Fruit fly (Drosophila melanogaster) whole organism, embryonic: ENCODE data around the gene CG9150.

Experiments used
- CG10462 ChIP-seq: fragments of 200-800 bp; sonication (Bioruptor generic); optimal IDR thresholded peaks from 2 replicates; lab custom pipeline; 2016; ENCODE audit warnings: missing biosample characterization, missing genetic modification characterization
- CG10565 ChIP-seq: fragments of 200-800 bp; sonication (Bioruptor generic); optimal IDR thresholded peaks from 3 replicates; lab custom pipeline; 2016; ENCODE audit warnings: missing biosample characterization, mild to moderate bottlenecking, missing genetic modification characterization
- CG11093 ChIP-seq: fragments of 200-800 bp; sonication (Bioruptor generic); IDR thresholded peaks from 3 replicates; pipeline ENCODE4 v1.3.6; 2022; ENCODE audit warnings: missing biosample characterization, missing genetic modification characterization
- CG11504 ChIP-seq: fragments of 200-800 bp; sonication (Bioruptor generic); optimal IDR thresholded peaks from 3 replicates; lab custom pipeline; 2019; ENCODE audit warnings: missing biosample characterization, mild to moderate bottlenecking, missing genetic modification characterization, moderate library complexity
- CG14050 ChIP-seq: fragments of 200-800 bp; sonication (Bioruptor generic); IDR thresholded peaks from 3 replicates; pipeline ENCODE4 v1.3.6; 2022; ENCODE audit warnings: missing biosample characterization, missing genetic modification characterization
- CG14965 ChIP-seq: fragments of 200-800 bp; sonication (Bioruptor generic); optimal IDR thresholded peaks from 2 replicates; lab custom pipeline; 2016; ENCODE audit warnings: missing biosample characterization, missing genetic modification characterization, borderline replicate concordance
- CG15479 ChIP-seq: fragments of 200-800 bp; sonication (Bioruptor generic); optimal IDR thresholded peaks from 3 replicates; lab custom pipeline; 2019; ENCODE audit warnings: missing biosample characterization, mild to moderate bottlenecking, missing genetic modification characterization, moderate library complexity
- CG17328 ChIP-seq: fragments of 200-800 bp; sonication (Bioruptor generic); IDR thresholded peaks from 2 replicates; pipeline ENCODE4 v1.3.6; 2022; ENCODE audit warnings: missing biosample characterization, missing genetic modification characterization
- CG17359 ChIP-seq: fragments of 200-800 bp; sonication (Bioruptor generic); optimal IDR thresholded peaks from 3 replicates; lab custom pipeline; 2018; ENCODE audit warnings: missing biosample characterization, mild to moderate bottlenecking, missing genetic modification characterization, moderate library complexity
- CG17385 ChIP-seq: fragments of 200-800 bp; sonication (Bioruptor generic); optimal IDR thresholded peaks from 3 replicates; lab custom pipeline; 2018; ENCODE audit warnings: missing biosample characterization, mild to moderate bottlenecking, missing genetic modification characterization
- CG18599 ChIP-seq: fragments of 200-800 bp; sonication (Bioruptor generic); optimal IDR thresholded peaks from 3 replicates; lab custom pipeline; 2017; ENCODE audit warnings: missing biosample characterization, missing genetic modification characterization, mild to moderate bottlenecking, moderate library complexity, missing genetic modification reagents
- CG18764 ChIP-seq: fragments of 200-800 bp; sonication (Bioruptor generic); optimal IDR thresholded peaks from 3 replicates; lab custom pipeline; 2016; ENCODE audit warnings: missing biosample characterization, missing genetic modification characterization
- CG2129 ChIP-seq: fragments of 200-800 bp; sonication (Bioruptor generic); IDR thresholded peaks from 2 replicates; pipeline ENCODE4 v1.3.6; 2022; ENCODE audit warnings: missing biosample characterization, missing genetic modification characterization; ENCODE audit not compliant: partially characterized antibody
- CG3995 ChIP-seq: fragments of 200-800 bp; sonication (Bioruptor generic); optimal IDR thresholded peaks from 3 replicates; lab custom pipeline; 2016; ENCODE audit warnings: missing biosample characterization, missing genetic modification characterization
- CG4328 ChIP-seq: fragments of 200-800 bp; sonication (Bioruptor generic); optimal IDR thresholded peaks from 3 replicates; lab custom pipeline; 2017; ENCODE audit warnings: missing biosample characterization, missing genetic modification reagents, missing genetic modification characterization
- CG43689 ChIP-seq: fragments of 200-800 bp; sonication (Bioruptor generic); IDR thresholded peaks from 2 replicates; pipeline ENCODE4 v1.3.6; 2022; ENCODE audit warnings: missing biosample characterization, missing genetic modification characterization
- CG4707 ChIP-seq: fragments of 200-800 bp; sonication (Bioruptor generic); optimal IDR thresholded peaks from 2 replicates; lab custom pipeline; 2018; ENCODE audit warnings: missing biosample characterization, mild to moderate bottlenecking, missing genetic modification characterization, moderate library complexity
- CG7745 ChIP-seq: fragments of 200-800 bp; sonication (Bioruptor generic); optimal IDR thresholded peaks from 2 replicates; lab custom pipeline; 2018; ENCODE audit warnings: missing biosample characterization, mild to moderate bottlenecking, missing genetic modification characterization, moderate library complexity
- CG7839 ChIP-seq: fragments of 200-800 bp; sonication (Bioruptor generic); optimal IDR thresholded peaks from 3 replicates; lab custom pipeline; 2018; ENCODE audit warnings: missing biosample characterization, mild to moderate bottlenecking, missing genetic modification characterization, moderate library complexity
- CG8765 ChIP-seq: fragments of 200-800 bp; sonication (Bioruptor generic); IDR thresholded peaks from 2 replicates; pipeline ENCODE4 v1.3.6; 2022; ENCODE audit warnings: missing biosample characterization, missing genetic modification characterization
- CG9727 ChIP-seq: fragments of 200-800 bp; sonication (Bioruptor generic); optimal IDR thresholded peaks from 3 replicates; lab custom pipeline; 2017; ENCODE audit warnings: missing biosample characterization, mild to moderate bottlenecking, missing genetic modification characterization
- D ChIP-seq, 2 experiments: fragments of 200-800 bp in 1 of 2; fragments of >200 bp in 1 of 2; sonication (Bioruptor generic) in 1 of 2; optimal IDR thresholded peaks; 2 replicates in 1 of 2; 3 replicates in 1 of 2; lab custom pipeline; 2017; ENCODE audit warnings: mild to moderate bottlenecking in 1 of 2, missing biosample characterization in 1 of 2, missing genetic modification characterization in 1 of 2, missing genetic modification reagents in 1 of 2
- Dek ChIP-seq: fragments of 200-800 bp; sonication (Bioruptor generic); optimal IDR thresholded peaks from 3 replicates; lab custom pipeline; 2019; ENCODE audit warnings: missing biosample characterization, mild to moderate bottlenecking, missing genetic modification characterization, moderate library complexity
- H2.0 ChIP-seq: fragments of 200-800 bp; sonication (Bioruptor generic); IDR thresholded peaks from 2 replicates; pipeline ENCODE4 v1.3.6; 2022; ENCODE audit warnings: missing biosample characterization, missing genetic modification characterization
- HLH4C ChIP-seq: fragments of 200-800 bp; sonication (Bioruptor generic); IDR thresholded peaks from 3 replicates; pipeline ENCODE4 v1.3.6; 2022; ENCODE audit warnings: missing biosample characterization, missing genetic modification characterization; ENCODE audit not compliant: partially characterized antibody
- HmgD ChIP-seq: fragments of 200-800 bp; sonication (Bioruptor generic); optimal IDR thresholded peaks from 3 replicates; lab custom pipeline; 2016; ENCODE audit warnings: missing biosample characterization, missing genetic modification characterization
- HmgZ ChIP-seq: fragments of 200-800 bp; sonication (Bioruptor generic); optimal IDR thresholded peaks from 2 replicates; lab custom pipeline; 2018; ENCODE audit warnings: missing biosample characterization, mild to moderate bottlenecking, missing genetic modification characterization
- Hr3 ChIP-seq: fragments of 200-800 bp; sonication (Bioruptor generic); optimal IDR thresholded peaks from 3 replicates; lab custom pipeline; 2016; ENCODE audit warnings: missing biosample characterization, missing genetic modification characterization
- Myb ChIP-seq: fragments of 200-800 bp; sonication (Bioruptor generic); optimal IDR thresholded peaks from 2 replicates; lab custom pipeline; 2016; ENCODE audit warnings: missing biosample characterization, missing genetic modification characterization
- NK7.1 ChIP-seq: fragments of 200-800 bp; sonication (Bioruptor generic); optimal IDR thresholded peaks from 3 replicates; lab custom pipeline; 2016; ENCODE audit warnings: missing biosample characterization, missing genetic modification characterization
- Opbp ChIP-seq: fragments of 200-800 bp; sonication (Bioruptor generic); IDR thresholded peaks from 3 replicates; pipeline ENCODE4 v1.3.6; 2022; ENCODE audit warnings: missing biosample characterization, missing genetic modification characterization; ENCODE audit not compliant: partially characterized antibody
- Vsx1 ChIP-seq: fragments of 200-800 bp; sonication (Bioruptor generic); optimal IDR thresholded peaks from 2 replicates; lab custom pipeline; 2017; ENCODE audit warnings: missing biosample characterization, mild to moderate bottlenecking, missing genetic modification characterization, missing genetic modification reagents
- chm ChIP-seq: fragments of 200-800 bp; sonication (Bioruptor generic); IDR thresholded peaks from 2 replicates; pipeline ENCODE4 v1.3.6; 2022; ENCODE audit warnings: missing biosample characterization, missing genetic modification characterization
- chn ChIP-seq: fragments of 200-800 bp; sonication (Bioruptor generic); optimal IDR thresholded peaks from 2 replicates; lab custom pipeline; 2016; ENCODE audit warnings: missing biosample characterization, missing genetic modification characterization
- ham ChIP-seq: fragments of 200-800 bp; sonication (Bioruptor generic); IDR thresholded peaks from 2 replicates; pipeline ENCODE4 v1.3.6; 2022; ENCODE audit warnings: missing biosample characterization, missing genetic modification characterization
- hth ChIP-seq: fragments of >200 bp; optimal IDR thresholded peaks from 2 replicates; lab custom pipeline; 2017; ENCODE audit warnings: inconsistent platforms
- insv ChIP-seq, 2 experiments: fragments of 200-800 bp; sonication (Bioruptor generic); optimal IDR thresholded peaks; 3 replicates each; lab custom pipeline; 2016 to 2018; ENCODE audit warnings: missing biosample characterization in 2 of 2, missing genetic modification characterization in 2 of 2
- kay ChIP-seq: fragments of 200-800 bp; sonication (Bioruptor generic); optimal IDR thresholded peaks from 2 replicates; lab custom pipeline; 2016; ENCODE audit warnings: missing biosample characterization, missing genetic modification characterization
- lbe ChIP-seq: fragments of 200-800 bp; sonication (Bioruptor generic); optimal IDR thresholded peaks from 2 replicates; lab custom pipeline; 2016; ENCODE audit warnings: missing biosample characterization, mild to moderate bottlenecking, missing genetic modification characterization
- lola ChIP-seq, 3 experiments: fragments of >200 bp in 2 of 3; fragments of 200-800 bp in 1 of 3; sonication (Bioruptor generic) in 1 of 3; optimal IDR thresholded peaks; 2 replicates each; lab custom pipeline; 2017 to 2019; ENCODE audit warnings: missing biosample characterization in 3 of 3, missing genetic modification characterization in 3 of 3, mild to moderate bottlenecking in 1 of 3, moderate library complexity in 1 of 3
- pan ChIP-seq, 4 experiments: fragments of >200 bp in 3 of 4; fragments of 200-800 bp in 1 of 4; sonication (Bioruptor generic) in 1 of 4; optimal IDR thresholded peaks in 3 of 4; IDR thresholded peaks in 1 of 4; 2 replicates each; pipeline versions ENCODE4 v1.3.6 to Lab custom; 2017 to 2022; ENCODE audit warnings: missing biosample characterization in 2 of 4, missing genetic modification characterization in 2 of 4, mixed read lengths in 1 of 4
- peb ChIP-seq: fragments of 200-800 bp; sonication (Bioruptor generic); IDR thresholded peaks from 2 replicates; pipeline ENCODE4 v1.3.6; 2022; ENCODE audit warnings: missing biosample characterization, missing genetic modification characterization
- pita ChIP-seq: fragments of 200-800 bp; sonication (Bioruptor generic); optimal IDR thresholded peaks from 2 replicates; lab custom pipeline; 2017; ENCODE audit warnings: missing biosample characterization, mild to moderate bottlenecking, missing genetic modification characterization
- schlank ChIP-seq: fragments of 200-800 bp; sonication (Bioruptor generic); optimal IDR thresholded peaks from 2 replicates; lab custom pipeline; 2018; ENCODE audit warnings: missing biosample characterization, mild to moderate bottlenecking, missing genetic modification characterization
- sens-2 ChIP-seq: fragments of 200-800 bp; sonication (Bioruptor generic); IDR thresholded peaks from 2 replicates; pipeline ENCODE4 v1.3.6; 2022; ENCODE audit warnings: missing biosample characterization, missing genetic modification characterization
- sim ChIP-seq: fragments of 200-800 bp; sonication (Bioruptor generic); IDR thresholded peaks from 2 replicates; pipeline ENCODE4 v1.3.6; 2022; ENCODE audit warnings: missing biosample characterization, missing genetic modification characterization
- so ChIP-seq: fragments of 200-800 bp; sonication (Bioruptor generic); IDR thresholded peaks from 3 replicates; pipeline ENCODE4 v1.3.6; 2022; ENCODE audit warnings: missing biosample characterization, missing genetic modification characterization
- tap ChIP-seq: fragments of 200-800 bp; optimal IDR thresholded peaks from 3 replicates; lab custom pipeline; 2019; ENCODE audit warnings: missing biosample characterization, mild to moderate bottlenecking, missing genetic modification characterization, moderate library complexity
- tin ChIP-seq: fragments of 200-800 bp; sonication (Bioruptor generic); optimal IDR thresholded peaks from 3 replicates; lab custom pipeline; 2016; ENCODE audit warnings: missing biosample characterization, missing genetic modification characterization

The CG9150 gene

DNA sequence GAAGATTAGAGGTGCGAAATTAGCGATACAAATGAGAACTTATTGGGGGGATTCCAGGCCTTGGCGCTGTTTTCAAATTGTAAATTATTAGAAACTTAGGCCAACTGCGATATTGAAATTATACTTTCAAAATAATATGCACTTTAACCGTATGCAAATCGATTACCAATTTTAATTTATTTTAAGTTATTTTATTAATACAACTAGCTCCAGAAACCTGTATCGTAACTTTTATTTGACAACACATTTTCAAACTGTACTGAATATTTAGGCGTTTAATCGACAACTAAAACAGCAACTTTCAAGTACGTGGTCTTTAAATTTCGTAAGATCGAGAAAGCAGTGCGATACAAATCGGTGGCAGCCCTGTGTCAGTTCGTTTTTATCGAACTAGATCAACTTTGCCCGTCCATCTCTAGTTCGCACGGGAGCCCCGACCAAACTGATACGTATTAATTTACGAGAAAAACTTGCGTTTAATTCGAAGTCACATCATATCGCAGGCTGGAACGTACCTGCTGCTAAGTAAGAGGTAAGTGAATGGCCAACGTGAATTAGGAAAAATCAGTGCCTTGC, 2.4 kb upstream of the CG9150 start, which contains the start of the genes CG9154 and Kr-h2 (continued):
- TF ChIP-seq NK7.1 (GFP tag; lab: Kevin White, UChicago) = no peak
- peak; percentile 12 for TF ChIP-seq HmgZ (tag; lab: Kevin White, UChicago)
- TF ChIP-seq D (optimal IDR thresholded peaks at IDR 0.05; lab: Kevin White, UChicago) = no peak
- TF ChIP-seq D (GFP tag; optimal IDR thresholded peaks at IDR 0.05; lab: Kevin White, UChicago) = no peak
- no peak for TF ChIP-seq HmgD (GFP tag; lab: Kevin White, UChicago)
- no peak for TF ChIP-seq sim (GFP tag; lab: Robert Waterston, UW)
- no peak for TF ChIP-seq chm (GFP tag; lab: Robert Waterston, UW)
- TF ChIP-seq CG10565 (GFP tag; lab: Kevin White, UChicago) = no peak
- TF ChIP-seq CG14965 (GFP tag; lab: Kevin White, UChicago) = no peak
- TF ChIP-seq chn (GFP tag; lab: Kevin White, UChicago) = no peak
- peak; percentile 39 for TF ChIP-seq CG11504 (tag; lab: Kevin White, UChicago)
- TF ChIP-seq HLH4C (GFP tag; lab: Robert Waterston, UW) = peak; percentile 81
- TF ChIP-seq CG43689 = no peak
- TF ChIP-seq CG18599 (GFP tag; lab: Kevin White, UChicago) = peak; percentile 58
- TF ChIP-seq CG17385 = no peak
- no peak for TF ChIP-seq CG18764 (GFP tag; lab: Kevin White, UChicago)
- no peak for TF ChIP-seq hth (lab: Kevin White, UChicago)
- peak; percentile 39 for TF ChIP-seq CG9727 (GFP tag; lab: Kevin White, UChicago)
- TF ChIP-seq CG3995 (GFP tag; lab: Kevin White, UChicago) = peak; percentile 3
- TF ChIP-seq CG4328 (GFP tag; lab: Kevin White, UChicago) = peak; percentile 24
- peak; percentile 77 for TF ChIP-seq Opbp (GFP tag; lab: Robert Waterston, UW)
- TF ChIP-seq lbe (GFP tag; lab: Kevin White, UChicago) = no peak
- TF ChIP-seq Myb (GFP tag; lab: Kevin White, UChicago) = peak; percentile 87
- no peak for TF ChIP-seq Vsx1
- no peak for TF ChIP-seq CG11093
- no peak for TF ChIP-seq peb
- no peak for TF ChIP-seq ham (GFP tag; lab: Robert Waterston, UW)
- no peak for TF ChIP-seq CG4707
- TF ChIP-seq kay (GFP tag; lab: Kevin White, UChicago) = no peak
- TF ChIP-seq CG17359 (tag; lab: Kevin White, UChicago) = no peak
- no peak for TF ChIP-seq CG7745 (tag; lab: Kevin White, UChicago)
- TF ChIP-seq insv (GFP tag; optimal IDR thresholded peaks at IDR 0.05; lab: Kevin White, UChicago) = peak in 1 of 2 experiments; percentile 9
- no peak for TF ChIP-seq H2.0
- TF ChIP-seq CG15479 = no peak
- TF ChIP-seq CG8765 (GFP tag; lab: Robert Waterston, UW) = no peak; the same call in 1 of the 2 replicates
- peak; percentile 76 for TF ChIP-seq Dek (tag; lab: Kevin White, UChicago)
- peak in 1 of 3 experiments; percentile 25 for TF ChIP-seq lola (GFP tag; optimal IDR thresholded peaks at IDR 0.05; lab: Kevin White, UChicago)
- peak; percentile 47 for TF ChIP-seq CG7839
- no peak for TF ChIP-seq so (GFP tag; lab: Robert Waterston, UW)
- no peak for TF ChIP-seq tin (GFP tag; lab: Kevin White, UChicago)
- peak; percentile 32; the same call in 1 of the 2 replicates for TF ChIP-seq CG2129 (GFP tag; lab: Robert Waterston, UW)
- no peak for TF ChIP-seq Hr3 (GFP tag; lab: Kevin White, UChicago)
- no peak for TF ChIP-seq CG17328 (GFP tag; lab: Robert Waterston, UW)
- TF ChIP-seq tap (tag; lab: Kevin White, UChicago) = no peak
- TF ChIP-seq schlank (tag; lab: Kevin White, UChicago) = no peak
- no peak for TF ChIP-seq sens-2 (GFP tag; lab: Robert Waterston, UW)
- no peak; the same call in 2 of the 3 replicates for TF ChIP-seq CG14050
- no peak for TF ChIP-seq CG10462 (GFP tag; lab: Kevin White, UChicago)
- TF ChIP-seq pan (optimal IDR thresholded peaks at IDR 0.05; lab: Kevin White, UChicago) = no peak
- TF ChIP-seq pan (GFP tag; optimal IDR thresholded peaks at IDR 0.05 in 1 of 2, IDR thresholded peaks at IDR 0.05 in 1 of 2) = peak in 1 of 2 experiments; percentile 41
- no peak for TF ChIP-seq pita
